Fruit fly (Drosophila melanogaster) whole organism, embryonic: ENCODE data around the gene SrpRbeta.
A peak's percentile ranks its signal among the peaks of the same experiment; 100 is the strongest.

Source experiments
- Abd-B ChIP-seq: fragments of 200-800 bp; sonication (Bioruptor generic); optimal IDR thresholded peaks from 2 replicates; lab custom pipeline; 2018; ENCODE audit warnings: missing biosample characterization, mild to moderate bottlenecking, missing genetic modification characterization, moderate library complexity
- BtbVII ChIP-seq: fragments of 200-800 bp; sonication (Bioruptor generic); optimal IDR thresholded peaks from 3 replicates; lab custom pipeline; 2017; ENCODE audit warnings: missing biosample characterization, mild to moderate bottlenecking, missing genetic modification characterization
- CG10209 ChIP-seq: fragments of 200-800 bp; sonication (Bioruptor generic); optimal IDR thresholded peaks from 3 replicates; lab custom pipeline; 2017; ENCODE audit warnings: missing biosample characterization, mild to moderate bottlenecking, missing genetic modification characterization, missing genetic modification reagents
- CG1024 ChIP-seq: fragments of 200-800 bp; sonication (Bioruptor generic); IDR thresholded peaks from 2 replicates; pipeline ENCODE4 v1.3.6; 2022; ENCODE audit warnings: missing biosample characterization, missing genetic modification characterization
- CG10274 ChIP-seq: fragments of 200-800 bp; sonication (Bioruptor generic); optimal IDR thresholded peaks from 3 replicates; lab custom pipeline; 2017; ENCODE audit warnings: missing biosample characterization, mild to moderate bottlenecking, missing genetic modification characterization
- CG11398 ChIP-seq: fragments of 200-800 bp; sonication (Bioruptor generic); optimal IDR thresholded peaks from 2 replicates; lab custom pipeline; 2016; ENCODE audit warnings: missing biosample characterization, missing genetic modification characterization
- CG11695 ChIP-seq: fragments of 200-800 bp; sonication (Bioruptor generic); IDR thresholded peaks from 3 replicates; pipeline ENCODE4 v1.3.6; 2022; ENCODE audit warnings: missing biosample characterization, missing genetic modification characterization
- CG12219 ChIP-seq: fragments of 200-800 bp; sonication (Bioruptor generic); optimal IDR thresholded peaks from 3 replicates; lab custom pipeline; 2018; ENCODE audit warnings: missing biosample characterization, mild to moderate bottlenecking, missing genetic modification characterization
- CG17328 ChIP-seq: fragments of 200-800 bp; sonication (Bioruptor generic); IDR thresholded peaks from 2 replicates; pipeline ENCODE4 v1.3.6; 2022; ENCODE audit warnings: missing biosample characterization, missing genetic modification characterization
- CG3163 ChIP-seq: fragments of 200-800 bp; sonication (Bioruptor generic); optimal IDR thresholded peaks from 3 replicates; lab custom pipeline; 2016; ENCODE audit warnings: missing biosample characterization, missing genetic modification characterization
- CG34422 ChIP-seq: fragments of 200-800 bp; sonication (Bioruptor generic); IDR thresholded peaks from 3 replicates; pipeline ENCODE4 v1.3.6; 2022; ENCODE audit warnings: missing biosample characterization, missing genetic modification characterization
- CG42726 ChIP-seq: fragments of 200-800 bp; sonication (Bioruptor generic); IDR thresholded peaks from 2 replicates; pipeline ENCODE4 v1.3.6; 2022; ENCODE audit warnings: missing biosample characterization, missing genetic modification characterization; ENCODE audit not compliant: partially characterized antibody
- CG43689 ChIP-seq: fragments of 200-800 bp; sonication (Bioruptor generic); IDR thresholded peaks from 2 replicates; pipeline ENCODE4 v1.3.6; 2022; ENCODE audit warnings: missing biosample characterization, missing genetic modification characterization
- CG4820 ChIP-seq: fragments of 200-800 bp; sonication (Bioruptor generic); optimal IDR thresholded peaks from 3 replicates; lab custom pipeline; 2016; ENCODE audit warnings: missing biosample characterization, missing genetic modification characterization
- CG5953 ChIP-seq: fragments of 200-800 bp; sonication (Bioruptor generic); IDR thresholded peaks from 2 replicates; pipeline ENCODE4 v1.3.6; 2022; ENCODE audit warnings: missing biosample characterization, missing genetic modification characterization
- CG6765 ChIP-seq: fragments of 200-800 bp; sonication (Bioruptor generic); optimal IDR thresholded peaks from 3 replicates; lab custom pipeline; 2017; ENCODE audit warnings: missing biosample characterization, mild to moderate bottlenecking, missing genetic modification characterization
- CG6854 ChIP-seq: fragments of 200-800 bp; sonication (Bioruptor generic); optimal IDR thresholded peaks from 3 replicates; lab custom pipeline; 2017; ENCODE audit warnings: missing biosample characterization, mild to moderate bottlenecking, missing genetic modification characterization
- CG9437 ChIP-seq: fragments of 200-800 bp; sonication (Bioruptor generic); optimal IDR thresholded peaks from 2 replicates; lab custom pipeline; 2018; ENCODE audit warnings: missing biosample characterization, mild to moderate bottlenecking, missing genetic modification characterization
- CHES-1-like ChIP-seq: fragments of 200-800 bp; sonication (Bioruptor generic); optimal IDR thresholded peaks from 2 replicates; lab custom pipeline; 2016; ENCODE audit warnings: missing biosample characterization, missing genetic modification characterization
- D19B ChIP-seq: fragments of 200-800 bp; sonication (Bioruptor generic); optimal IDR thresholded peaks from 2 replicates; lab custom pipeline; 2017; ENCODE audit warnings: missing biosample characterization, mild to moderate bottlenecking, missing genetic modification characterization
- Gug ChIP-seq: fragments of 200-800 bp; sonication (Bioruptor generic); IDR thresholded peaks from 4 replicates; pipeline ENCODE4 v1.3.6; 2022; ENCODE audit warnings: missing biosample characterization, missing genetic modification characterization
- HLH3B ChIP-seq: fragments of 200-800 bp; sonication (Bioruptor generic); IDR thresholded peaks from 2 replicates; pipeline ENCODE4 v1.3.6; 2022; ENCODE audit warnings: missing biosample characterization, missing genetic modification characterization
- HLH54F ChIP-seq: fragments of 200-800 bp; sonication (Bioruptor generic); optimal IDR thresholded peaks from 3 replicates; lab custom pipeline; 2016; ENCODE audit warnings: missing biosample characterization, missing genetic modification characterization
- Hmr ChIP-seq: fragments of 200-800 bp; sonication (Bioruptor generic); optimal IDR thresholded peaks from 3 replicates; lab custom pipeline; 2017; ENCODE audit warnings: mild to moderate bottlenecking, missing biosample characterization, missing genetic modification reagents, missing genetic modification characterization
- Meics ChIP-seq: fragments of 200-800 bp; sonication (Bioruptor generic); optimal IDR thresholded peaks from 2 replicates; lab custom pipeline; 2017; ENCODE audit warnings: missing biosample characterization, mild to moderate bottlenecking, missing genetic modification characterization
- Optix ChIP-seq: fragments of 200-800 bp; sonication (Bioruptor generic); IDR thresholded peaks from 3 replicates; pipeline ENCODE4 v1.3.6; 2022; ENCODE audit warnings: missing biosample characterization, missing genetic modification characterization
- Ptx1 ChIP-seq: fragments of 200-800 bp; sonication (Bioruptor generic); IDR thresholded peaks from 2 replicates; pipeline ENCODE4 v1.3.6; 2022; ENCODE audit warnings: missing biosample characterization, missing genetic modification characterization
- Spps ChIP-seq: fragments of 200-800 bp; sonication (Bioruptor generic); optimal IDR thresholded peaks from 2 replicates; lab custom pipeline; 2018; ENCODE audit warnings: missing biosample characterization, mild to moderate bottlenecking, missing genetic modification characterization
- TFAM ChIP-seq: fragments of 200-800 bp; sonication (Bioruptor generic); optimal IDR thresholded peaks from 2 replicates; lab custom pipeline; 2017; ENCODE audit warnings: missing biosample characterization, missing genetic modification characterization, inconsistent platforms
- Vsx1 ChIP-seq: fragments of 200-800 bp; sonication (Bioruptor generic); optimal IDR thresholded peaks from 2 replicates; lab custom pipeline; 2017; ENCODE audit warnings: missing biosample characterization, mild to moderate bottlenecking, missing genetic modification characterization, missing genetic modification reagents
- Xrp1 ChIP-seq: fragments of 200-800 bp; sonication (Bioruptor generic); IDR thresholded peaks from 2 replicates; pipeline ENCODE4 v1.3.6; 2022; ENCODE audit warnings: missing biosample characterization, missing genetic modification characterization
- ato ChIP-seq: fragments of 200-800 bp; sonication (Bioruptor generic); IDR thresholded peaks from 2 replicates; pipeline ENCODE4 v1.3.6; 2022; ENCODE audit warnings: missing biosample characterization, missing genetic modification characterization; ENCODE audit not compliant: partially characterized antibody
- bowl ChIP-seq: fragments of 200-800 bp; sonication (Bioruptor generic); IDR thresholded peaks from 2 replicates; pipeline ENCODE4 v1.3.6; 2022; ENCODE audit warnings: missing biosample characterization, missing genetic modification characterization
- corto ChIP-seq: fragments of 200-800 bp; sonication (Bioruptor generic); optimal IDR thresholded peaks from 2 replicates; lab custom pipeline; 2016; ENCODE audit warnings: missing biosample characterization, mild to moderate bottlenecking, missing genetic modification characterization, moderate library complexity
- crc ChIP-seq: fragments of 200-800 bp; sonication (Bioruptor generic); optimal IDR thresholded peaks from 2 replicates; lab custom pipeline; 2016; ENCODE audit warnings: missing biosample characterization, missing genetic modification characterization
- dpn ChIP-seq, 2 experiments: fragments of 200-800 bp; sonication (Bioruptor generic); optimal IDR thresholded peaks; 3 replicates each; lab custom pipeline; 2016; ENCODE audit warnings: missing biosample characterization in 2 of 2, missing genetic modification characterization in 2 of 2
- esg ChIP-seq: fragments of 200-800 bp; sonication (Bioruptor generic); conservative IDR thresholded peaks from 2 replicates; pipeline ENCODE4 v1.3.6; 2022; ENCODE audit warnings: missing biosample characterization, missing genetic modification characterization
- h ChIP-seq: fragments of >200 bp; optimal IDR thresholded peaks from 2 replicates; lab custom pipeline; 2017
- hkb ChIP-seq, 2 experiments: fragments of 200-800 bp in 1 of 2; fragments of >200 bp in 1 of 2; sonication (Bioruptor generic) in 1 of 2; IDR thresholded peaks in 1 of 2; optimal IDR thresholded peaks in 1 of 2; 2 replicates each; pipeline versions ENCODE4 v1.3.6 to Lab custom; 2017 to 2022; ENCODE audit warnings: missing biosample characterization in 1 of 2, missing genetic modification characterization in 1 of 2
- nau ChIP-seq: fragments of 200-800 bp; sonication (Bioruptor generic); optimal IDR thresholded peaks from 3 replicates; lab custom pipeline; 2017; ENCODE audit warnings: missing biosample characterization, mild to moderate bottlenecking, missing genetic modification characterization, missing genetic modification reagents
- onecut ChIP-seq: fragments of 200-800 bp; sonication (Bioruptor generic); IDR thresholded peaks from 2 replicates; pipeline ENCODE4 v1.3.6; 2022; ENCODE audit warnings: missing biosample characterization, missing genetic modification characterization
- otp ChIP-seq: fragments of 200-800 bp; sonication (Bioruptor generic); IDR thresholded peaks from 3 replicates; pipeline ENCODE4, ENCODE4 v1.3.6; 2022; ENCODE audit warnings: missing biosample characterization, missing genetic modification characterization
- pros ChIP-seq: fragments of 200-800 bp; sonication (Bioruptor generic); optimal IDR thresholded peaks from 3 replicates; lab custom pipeline; 2019; ENCODE audit warnings: missing biosample characterization, mild to moderate bottlenecking, missing genetic modification characterization, moderate library complexity
- pzg ChIP-seq: fragments of 200-800 bp; sonication (Bioruptor generic); optimal IDR thresholded peaks from 3 replicates; lab custom pipeline; 2018; ENCODE audit warnings: missing biosample characterization, mild to moderate bottlenecking, missing genetic modification characterization, moderate library complexity
- sens ChIP-seq: fragments of 200-800 bp; sonication (Bioruptor generic); peaks from one replicate; lab custom pipeline; 2016; ENCODE audit warnings: missing biosample characterization, missing genetic modification characterization
- sim ChIP-seq: fragments of 200-800 bp; sonication (Bioruptor generic); IDR thresholded peaks from 2 replicates; pipeline ENCODE4 v1.3.6; 2022; ENCODE audit warnings: missing biosample characterization, missing genetic modification characterization
- stwl ChIP-seq: fragments of 200-800 bp; sonication (Bioruptor generic); optimal IDR thresholded peaks from 3 replicates; lab custom pipeline; 2018; ENCODE audit warnings: missing biosample characterization, mild to moderate bottlenecking, missing genetic modification characterization, moderate library complexity
- unpg ChIP-seq: fragments of 200-800 bp; sonication (Bioruptor generic); optimal IDR thresholded peaks from 3 replicates; lab custom pipeline; 2018; ENCODE audit warnings: missing biosample characterization, mild to moderate bottlenecking, missing genetic modification characterization, moderate library complexity

SrpRbeta gene

DNA sequence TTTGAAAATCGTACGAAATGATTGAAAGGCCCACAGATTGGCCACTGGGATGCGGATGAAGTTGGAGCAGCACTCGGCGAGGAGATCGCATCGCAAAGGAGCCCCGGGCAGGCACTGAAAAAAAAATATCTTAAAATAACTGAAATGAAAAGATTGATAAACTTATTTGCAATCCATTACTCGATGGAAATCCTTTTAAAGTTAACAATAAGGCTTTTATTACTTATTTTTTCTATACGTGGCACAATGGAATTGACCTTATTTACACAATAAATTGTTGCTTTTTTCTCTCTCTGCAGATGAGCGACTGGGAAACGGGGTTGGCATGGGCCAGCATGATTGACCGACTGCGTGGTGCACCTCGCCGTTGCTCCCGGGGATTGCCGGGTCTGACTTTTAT lies 31.2 kb upstream of the SrpRbeta start (continued):
- TF ChIP-seq CG5953 (GFP tag; lab: Robert Waterston, UW) (peak; percentile 67), CG1024 (peak; percentile 52; the same call in 1 of the 2 replicates), HLH3B (GFP tag; lab: Robert Waterston, UW) (peak; percentile 65), Optix (GFP tag; lab: Robert Waterston, UW) (peak; percentile 41; the same call in 1 of the 3 replicates), CG9437 (GFP tag; lab: Kevin White, UChicago) (peak; percentile 27), CG10209 (peak; percentile 50), HLH54F (GFP tag; lab: Kevin White, UChicago) (no peak), stwl (no peak), CG6854 (GFP tag; lab: Kevin White, UChicago) (no peak), CG10274 (GFP tag; lab: Kevin White, UChicago) (no peak), crc (GFP tag; lab: Kevin White, UChicago) (no peak), ato (GFP tag; lab: Robert Waterston, UW) (no peak)

dm6 chr3L:8749676-8750654 lies 29.9 kb upstream of the SrpRbeta start, which contains the start of gene CG13306:
Gene CG13306 (minus strand): TSS chr3L:8749726.
- TF ChIP-seq pzg: no peak
- TF ChIP-seq TFAM (GFP tag; lab: Kevin White, UChicago): no peak
- TF ChIP-seq CHES-1-like (GFP tag; lab: Kevin White, UChicago): no peak
- TF ChIP-seq CG6765: no peak
- TF ChIP-seq CG4820: no peak
- TF ChIP-seq onecut (GFP tag; lab: Robert Waterston, UW): no peak
- TF ChIP-seq Gug: 0 out of 4 replicates have a peak, but pooled peaks have one; percentile 15
- TF ChIP-seq D19B: no peak
- no peak for TF ChIP-seq dpn (GFP tag; optimal IDR thresholded peaks at IDR 0.05; lab: Kevin White, UChicago)
- TF ChIP-seq hkb (optimal IDR thresholded peaks at IDR 0.05; lab: Kevin White, UChicago): no peak
- TF ChIP-seq hkb (GFP tag; IDR thresholded peaks at IDR 0.05; lab: Robert Waterston, UW): peak; percentile 39; the same call in 1 of the 2 replicates
- TF ChIP-seq Xrp1: no peak
- TF ChIP-seq h (lab: Kevin White, UChicago): no peak
- no peak for TF ChIP-seq CG12219 (GFP tag; lab: Kevin White, UChicago)
- TF ChIP-seq CG3163: no peak
- no peak for TF ChIP-seq BtbVII (GFP tag; lab: Kevin White, UChicago)
- no peak for TF ChIP-seq corto (GFP tag; lab: Kevin White, UChicago)
- TF ChIP-seq unpg (GFP tag; lab: Kevin White, UChicago): no peak
- peak; percentile 50 for TF ChIP-seq sens (GFP tag; lab: Kevin White, UChicago)
- TF ChIP-seq CG11695 (GFP tag; lab: Robert Waterston, UW): no peak
- no peak for TF ChIP-seq Spps
- TF ChIP-seq CG43689: no peak
- TF ChIP-seq Abd-B (GFP tag; lab: Kevin White, UChicago): no peak
- TF ChIP-seq esg (GFP tag; lab: Robert Waterston, UW): no peak
- no peak for TF ChIP-seq Meics (GFP tag; lab: Kevin White, UChicago)
- TF ChIP-seq CG11398 (GFP tag; lab: Kevin White, UChicago): no peak
- no peak for TF ChIP-seq CG17328 (GFP tag; lab: Robert Waterston, UW)
- TF ChIP-seq Ptx1 (GFP tag; lab: Robert Waterston, UW): 0 out of 2 replicates have a peak, but pooled peaks have one; percentile 27
- TF ChIP-seq CG42726: no peak
- TF ChIP-seq Vsx1 (GFP tag; lab: Kevin White, UChicago): no peak
- TF ChIP-seq nau: no peak
- TF ChIP-seq sim (GFP tag; lab: Robert Waterston, UW): no peak
- peak; percentile 56; the same call in 1 of the 3 replicates for TF ChIP-seq otp (GFP tag; lab: Robert Waterston, UW)
- TF ChIP-seq Hmr: no peak
- no peak for TF ChIP-seq CG34422 (GFP tag; lab: Robert Waterston, UW)
- TF ChIP-seq bowl (GFP tag; lab: Robert Waterston, UW): no peak
- no peak for TF ChIP-seq pros (GFP tag; lab: Kevin White, UChicago)
